Worm (Caenorhabditis elegans): Measurements from ENCODE around the gene F57C12.2.

Gene F57C12.2

DNA sequence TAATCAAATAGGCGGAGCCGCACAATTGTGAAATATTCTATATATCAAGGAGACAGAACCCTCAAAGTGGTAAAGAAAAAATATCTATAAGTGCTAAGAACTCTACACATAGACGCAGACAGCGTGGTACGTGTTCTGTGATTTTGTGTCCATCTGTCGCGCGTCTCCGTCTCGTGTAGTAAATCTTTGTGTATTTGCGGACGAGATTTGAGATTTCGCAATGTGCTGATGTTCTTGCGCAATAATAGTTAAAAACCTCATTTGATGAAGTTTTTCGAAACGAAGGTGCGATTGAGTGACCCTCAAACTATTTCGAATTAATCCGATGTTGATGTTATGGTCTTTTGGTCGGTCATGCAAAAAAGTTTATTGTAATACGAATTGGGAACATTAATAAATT is 22.1 kb upstream of the F57C12.2 start (continued):
- TF ChIP-seq lin-13 (GFP tag; optimal IDR thresholded peaks at IDR 0.05) (peak; percentile 15), aly-2 (tag; optimal IDR thresholded peaks at IDR 0.05) (no peak), mab-5 (tag; optimal IDR thresholded peaks at IDR 0.05) (no peak), dmd-4 (tag; optimal IDR thresholded peaks at IDR 0.05) (no peak), elt-1 (tag; optimal IDR thresholded peaks at IDR 0.05) (no peak), ceh-82 (tag; optimal IDR thresholded peaks at IDR 0.05) (no peak), nhr-11 (tag; optimal IDR thresholded peaks at IDR 0.05) (no peak), lsy-2 (tag; optimal IDR thresholded peaks at IDR 0.05) (peak in 1 of 2 experiments; percentile 47), C34F6.9 (tag; optimal IDR thresholded peaks at IDR 0.05) (peak; percentile 84), Y55F3AM.14 (GFP tag; optimal IDR thresholded peaks at IDR 0.05) (no peak), nhr-6 (tag; optimal IDR thresholded peaks at IDR 0.05) (no peak), crh-2 (tag; optimal IDR thresholded peaks at IDR 0.05) (peak; percentile 31), ama-1 (optimal IDR thresholded peaks at IDR 0.05) (no peak), unc-55 (GFP tag; optimal IDR thresholded peaks at IDR 0.05) (peak; percentile 92), ztf-11 (tag; optimal IDR thresholded peaks at IDR 0.05) (no peak), nhr-12 (tag; optimal IDR thresholded peaks at IDR 0.05) (no peak), mdl-1 (tag; optimal IDR thresholded peaks at IDR 0.05) (peak in 1 of 2 experiments; percentile 35)

DNA sequence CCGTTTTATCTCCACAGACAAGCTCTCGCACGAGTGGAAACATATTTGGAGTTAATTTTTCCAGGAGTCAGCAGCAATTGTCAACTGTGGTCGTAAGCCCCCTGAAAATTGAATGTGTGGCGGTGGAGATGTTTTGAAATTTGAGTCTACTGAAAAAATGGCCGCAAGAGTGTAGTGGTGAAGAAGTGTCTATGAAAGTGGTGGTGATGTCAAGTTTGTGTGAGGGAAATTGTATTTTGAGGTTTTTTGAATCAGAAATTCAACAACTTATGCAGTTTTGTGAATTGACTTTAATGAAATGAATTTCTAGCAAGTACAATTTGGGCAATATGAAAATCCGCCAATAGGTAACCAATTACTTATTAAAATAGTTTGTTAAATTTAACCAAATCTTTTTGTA is 21.4 kb upstream of the F57C12.2 start, which contains the start of gene mrp-2:
Gene mrp-2 (minus strand): TSS at position 101 of the 400 bp plus-strand sequence.
- TF ChIP-seq ztf-4 (tag; optimal IDR thresholded peaks at IDR 0.05), result no peak
- TF ChIP-seq sma-9 (GFP tag; optimal IDR thresholded peaks at IDR 0.05), result no peak
- TF ChIP-seq sma-9 (tag; optimal IDR thresholded peaks at IDR 0.05), result no peak
- no peak for TF ChIP-seq elt-1 (tag; optimal IDR thresholded peaks at IDR 0.05)
- TF ChIP-seq F13H6.1 (tag; optimal IDR thresholded peaks at IDR 0.05), result no peak
- no peak for TF ChIP-seq ztf-11 (tag; optimal IDR thresholded peaks at IDR 0.05)
- no peak for TF ChIP-seq fos-1 (tag; optimal IDR thresholded peaks at IDR 0.05)
- TF ChIP-seq nhr-25 (tag; optimal IDR thresholded peaks at IDR 0.05), result no peak
- no peak for TF ChIP-seq skn-1 (tag; optimal IDR thresholded peaks at IDR 0.05)
- TF ChIP-seq nhr-6 (tag; optimal IDR thresholded peaks at IDR 0.05), result no peak
- TF ChIP-seq sma-3 (GFP tag; optimal IDR thresholded peaks at IDR 0.05), result no peak
- no peak for TF ChIP-seq ceh-16 (tag; optimal IDR thresholded peaks at IDR 0.05)
- TF ChIP-seq aly-2 (tag; optimal IDR thresholded peaks at IDR 0.05), result no peak
- no peak for TF ChIP-seq mab-5 (tag; optimal IDR thresholded peaks at IDR 0.05)
- no peak for TF ChIP-seq unc-55 (GFP tag; optimal IDR thresholded peaks at IDR 0.05)
- no peak for TF ChIP-seq sem-4 (tag; optimal IDR thresholded peaks at IDR 0.05)

DNA sequence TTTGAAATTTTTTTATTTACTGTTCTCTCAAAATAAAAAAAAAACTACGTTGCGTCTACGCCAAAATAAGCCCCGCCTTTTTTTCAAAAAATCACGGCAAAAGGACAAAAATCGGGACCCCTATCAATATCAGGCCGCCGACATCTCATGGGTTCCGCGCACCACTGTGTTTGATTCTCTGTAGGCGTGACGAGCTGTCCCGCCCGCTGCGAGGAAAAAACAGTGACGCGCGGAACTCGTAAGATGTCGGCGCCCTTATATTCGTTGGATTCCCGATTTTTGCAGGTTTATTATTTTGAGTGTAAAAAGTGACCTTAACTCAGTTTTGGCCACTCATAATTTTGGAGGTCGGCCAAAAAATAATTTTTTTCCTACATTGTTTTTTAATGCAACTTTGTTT is 20.2 kb upstream of the F57C12.2 start:
- no peak for TF ChIP-seq crh-2 (tag; optimal IDR thresholded peaks at IDR 0.05)
- no peak for TF ChIP-seq nhr-10 (tag; optimal IDR thresholded peaks at IDR 0.05)
- no peak for TF ChIP-seq R02D3.7 (tag; optimal IDR thresholded peaks at IDR 0.05)
- no peak for TF ChIP-seq lin-11 (tag; optimal IDR thresholded peaks at IDR 0.05)
- no peak for TF ChIP-seq blmp-1 (tag; optimal IDR thresholded peaks at IDR 0.05; ENCODE audit: insufficient read depth)

DNA sequence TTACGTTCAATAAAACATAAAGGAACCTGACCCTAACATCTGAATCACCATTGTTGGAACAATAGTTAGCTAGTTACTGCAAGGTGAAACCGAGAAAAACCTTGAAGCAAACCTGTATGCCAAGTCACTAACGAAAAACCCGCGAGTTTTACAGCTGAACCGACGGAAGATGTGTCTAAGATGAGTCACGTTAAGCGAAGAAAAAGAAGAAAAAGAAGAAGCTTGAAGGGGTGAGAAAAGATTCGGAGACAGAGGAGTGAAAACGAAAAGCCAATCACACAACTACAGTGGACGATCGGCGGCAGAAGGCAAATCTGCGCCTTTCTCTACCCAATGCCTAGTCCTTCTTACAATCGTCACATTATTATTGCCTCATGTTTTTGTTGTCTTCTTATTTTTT is 6.7 kb upstream of the F57C12.2 start, which contains the start of gene nas-38:
Gene nas-38 (plus strand): TSS at position 301 of the 400 bp plus-strand sequence.
- no peak for TF ChIP-seq F13H6.1 (tag; optimal IDR thresholded peaks at IDR 0.05)
- TF ChIP-seq nhr-25 (tag; optimal IDR thresholded peaks at IDR 0.05), result peak; percentile 42

DNA sequence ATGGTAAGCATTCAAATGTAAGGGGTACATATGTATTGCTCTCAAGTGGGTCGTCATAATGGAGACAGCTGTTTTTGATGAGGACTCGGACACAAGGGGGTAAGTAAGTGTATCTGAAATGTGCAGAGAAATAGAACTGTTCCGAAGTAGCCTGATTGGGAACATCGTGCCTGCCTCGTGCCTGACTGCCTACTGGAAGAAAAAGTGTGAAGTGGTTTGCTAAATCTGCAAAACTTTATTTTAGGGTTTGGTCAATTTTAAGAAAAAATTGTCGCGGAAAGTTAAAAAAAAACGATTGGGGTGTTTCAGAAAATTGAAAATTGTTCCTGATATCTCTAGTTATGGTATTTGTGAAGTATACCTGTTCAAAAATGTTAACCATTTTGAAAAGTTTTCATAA is 6.0 kb upstream of the F57C12.2 start, which contains the start of gene hlh-19:
Gene hlh-19 (minus strand): TSS at position 101 of the 400 bp plus-strand sequence.
- TF ChIP-seq nhr-25 (tag; optimal IDR thresholded peaks at IDR 0.05), result no peak
- no peak for TF ChIP-seq aly-2 (tag; optimal IDR thresholded peaks at IDR 0.05)
- no peak for TF ChIP-seq gmeb-1 (tag; optimal IDR thresholded peaks at IDR 0.05)
- no peak for TF ChIP-seq dmd-4 (tag; optimal IDR thresholded peaks at IDR 0.05)
- no peak for TF ChIP-seq sma-3 (GFP tag; optimal IDR thresholded peaks at IDR 0.05)
- TF ChIP-seq Y55F3AM.14 (GFP tag; optimal IDR thresholded peaks at IDR 0.05), result no peak
- TF ChIP-seq nhr-129 (tag; optimal IDR thresholded peaks at IDR 0.05), result no peak
- no peak for TF ChIP-seq ZK546.5 (tag; optimal IDR thresholded peaks at IDR 0.05)
- TF ChIP-seq nhr-6 (tag; optimal IDR thresholded peaks at IDR 0.05), result no peak
- no peak for TF ChIP-seq elt-3 (tag; optimal IDR thresholded peaks at IDR 0.05)
- no peak for TF ChIP-seq alr-1 (tag; optimal IDR thresholded peaks at IDR 0.05)
- no peak for TF ChIP-seq ceh-82 (tag; optimal IDR thresholded peaks at IDR 0.05)
- TF ChIP-seq mbf-1 (tag; optimal IDR thresholded peaks at IDR 0.05), result no peak
- no peak for TF ChIP-seq ztf-4 (tag; optimal IDR thresholded peaks at IDR 0.05)
- no peak for TF ChIP-seq nhr-11 (tag; optimal IDR thresholded peaks at IDR 0.05)

Measured in whole organism, L2 larva.